Worm (Caenorhabditis elegans): Measurements from ENCODE around the gene srg-28.

DNA sequence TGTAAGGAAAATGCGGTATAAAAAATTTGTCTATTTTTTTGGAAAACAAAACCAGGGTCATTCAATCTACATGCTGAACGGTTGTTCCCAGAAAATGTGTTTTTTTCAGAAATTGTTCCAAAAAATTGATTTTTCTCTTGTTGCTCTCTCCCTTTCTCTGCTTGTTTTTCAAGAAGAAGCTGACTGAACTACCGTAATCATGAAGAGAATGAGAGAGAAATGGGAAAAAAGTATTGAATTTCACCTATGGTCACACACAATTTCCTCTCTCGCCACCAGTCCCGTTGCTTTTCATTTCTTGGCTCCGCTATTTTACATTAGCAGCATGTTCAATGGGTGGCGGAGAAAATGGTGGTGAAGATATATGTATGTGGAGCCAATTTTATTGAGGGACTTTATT, 11.9 kb upstream of the srg-28 start:
- no peak for TF ChIP-seq hmg-11 (tag; optimal IDR thresholded peaks at IDR 0.05)
- TF ChIP-seq pqm-1 (tag; optimal IDR thresholded peaks at IDR 0.05) = no peak
- no peak for TF ChIP-seq ztf-4 (tag; optimal IDR thresholded peaks at IDR 0.05)
- TF ChIP-seq nfya-1 (tag; optimal IDR thresholded peaks at IDR 0.05; ENCODE audit: insufficient read depth) = no peak
- no peak for TF ChIP-seq snpc-4 (tag; optimal IDR thresholded peaks at IDR 0.05)
- no peak for TF ChIP-seq fkh-10 (GFP tag; optimal IDR thresholded peaks at IDR 0.05)
- TF ChIP-seq ceh-28 (tag; optimal IDR thresholded peaks at IDR 0.05) = no peak
- no peak for TF ChIP-seq elt-1 (tag; optimal IDR thresholded peaks at IDR 0.05)
- TF ChIP-seq nhr-77 (tag; optimal IDR thresholded peaks at IDR 0.05) = no peak
- TF ChIP-seq elt-2 (tag; optimal IDR thresholded peaks at IDR 0.05) = no peak
- TF ChIP-seq mdl-1 (tag; optimal IDR thresholded peaks at IDR 0.05) = no peak
- no peak for TF ChIP-seq nhr-237 (tag; optimal IDR thresholded peaks at IDR 0.05)
- no peak for TF ChIP-seq zag-1 (tag; optimal IDR thresholded peaks at IDR 0.05)

Data from whole organism, L3 larva.